Fruit fly (Drosophila melanogaster) whole organism, embryonic: ENCODE measurements around the gene CG46309.

Experiments used
- Atf-2 ChIP-seq: fragments of 200-800 bp; sonication (Bioruptor generic); optimal IDR thresholded peaks from 2 replicates; lab custom pipeline; 2016; ENCODE audit warnings: missing biosample characterization, missing genetic modification characterization
- BtbVII ChIP-seq: fragments of 200-800 bp; sonication (Bioruptor generic); optimal IDR thresholded peaks from 3 replicates; lab custom pipeline; 2017; ENCODE audit warnings: missing biosample characterization, mild to moderate bottlenecking, missing genetic modification characterization
- CG1024 ChIP-seq: fragments of 200-800 bp; sonication (Bioruptor generic); IDR thresholded peaks from 2 replicates; pipeline ENCODE4 v1.3.6; 2022; ENCODE audit warnings: missing biosample characterization, missing genetic modification characterization
- CG10431 ChIP-seq: fragments of 200-800 bp; sonication (Bioruptor generic); optimal IDR thresholded peaks from 3 replicates; lab custom pipeline; 2018; ENCODE audit warnings: missing biosample characterization, mild to moderate bottlenecking, missing genetic modification characterization
- CG13287 ChIP-seq: fragments of 200-800 bp; sonication (Bioruptor generic); IDR thresholded peaks from 2 replicates; pipeline ENCODE4 v1.3.6; 2022; ENCODE audit warnings: missing biosample characterization, missing genetic modification characterization; ENCODE audit not compliant: partially characterized antibody
- CG13775 ChIP-seq: fragments of 200-800 bp; sonication (Bioruptor generic); optimal IDR thresholded peaks from 3 replicates; lab custom pipeline; 2017; ENCODE audit warnings: missing biosample characterization, mild to moderate bottlenecking, missing genetic modification characterization
- CG14050 ChIP-seq: fragments of 200-800 bp; sonication (Bioruptor generic); IDR thresholded peaks from 3 replicates; pipeline ENCODE4 v1.3.6; 2022; ENCODE audit warnings: missing biosample characterization, missing genetic modification characterization
- CG15073 ChIP-seq: fragments of 200-800 bp; sonication (Bioruptor generic); optimal IDR thresholded peaks from 2 replicates; lab custom pipeline; 2016; ENCODE audit warnings: missing biosample characterization, missing genetic modification characterization
- CG15696 ChIP-seq: fragments of 200-800 bp; sonication (Bioruptor generic); optimal IDR thresholded peaks from 2 replicates; lab custom pipeline; 2019; ENCODE audit warnings: missing biosample characterization, mild to moderate bottlenecking, missing genetic modification characterization, moderate library complexity
- CG1603 ChIP-seq: fragments of 200-800 bp; sonication (Bioruptor generic); optimal IDR thresholded peaks from 2 replicates; lab custom pipeline; 2019; ENCODE audit warnings: missing biosample characterization, mild to moderate bottlenecking, missing genetic modification characterization, moderate library complexity
- CG16863 ChIP-seq: fragments of 200-800 bp; sonication (Bioruptor generic); optimal IDR thresholded peaks from 3 replicates; lab custom pipeline; 2016; ENCODE audit warnings: missing biosample characterization, missing genetic modification characterization
- CG17385 ChIP-seq: fragments of 200-800 bp; sonication (Bioruptor generic); optimal IDR thresholded peaks from 3 replicates; lab custom pipeline; 2018; ENCODE audit warnings: missing biosample characterization, mild to moderate bottlenecking, missing genetic modification characterization
- CG17612 ChIP-seq: fragments of 200-800 bp; sonication (Bioruptor generic); IDR thresholded peaks from 2 replicates; pipeline ENCODE4 v1.3.6; 2022; ENCODE audit warnings: missing biosample characterization, missing genetic modification characterization
- CG18011 ChIP-seq: fragments of 200-800 bp; sonication (Bioruptor generic); optimal IDR thresholded peaks from 2 replicates; lab custom pipeline; 2017; ENCODE audit warnings: missing biosample characterization, missing genetic modification characterization, mild to moderate bottlenecking, moderate library complexity, missing genotype
- CG30403 ChIP-seq: fragments of 200-800 bp; sonication (Bioruptor generic); optimal IDR thresholded peaks from 3 replicates; lab custom pipeline; 2016; ENCODE audit warnings: missing biosample characterization, missing genetic modification characterization
- CG5180 ChIP-seq: fragments of 200-800 bp; sonication (Bioruptor generic); optimal IDR thresholded peaks from 3 replicates; lab custom pipeline; 2017; ENCODE audit warnings: missing biosample characterization, missing genetic modification characterization, mild to moderate bottlenecking, moderate library complexity, missing genetic modification reagents
- CG6254 ChIP-seq: fragments of 200-800 bp; sonication (Bioruptor generic); optimal IDR thresholded peaks from 3 replicates; lab custom pipeline; 2017; ENCODE audit warnings: mild to moderate bottlenecking, missing biosample characterization, missing genetic modification reagents, missing genetic modification characterization
- CG6272 ChIP-seq: fragments of 200-800 bp; sonication (Bioruptor generic); IDR thresholded peaks from 2 replicates; pipeline ENCODE4 v1.3.6; 2022; ENCODE audit warnings: missing biosample characterization, missing genetic modification characterization
- CG7963 ChIP-seq: fragments of 200-800 bp; sonication (Bioruptor generic); IDR thresholded peaks from 3 replicates; pipeline ENCODE4 v1.3.6; 2022; ENCODE audit warnings: missing biosample characterization, missing genetic modification characterization; ENCODE audit not compliant: partially characterized antibody
- CG8089 ChIP-seq: fragments of 200-800 bp; sonication (Bioruptor generic); optimal IDR thresholded peaks from 3 replicates; lab custom pipeline; 2016; ENCODE audit warnings: missing biosample characterization, missing genetic modification characterization
- CG9797 ChIP-seq: fragments of 200-800 bp; sonication (Bioruptor generic); optimal IDR thresholded peaks from 3 replicates; lab custom pipeline; 2018; ENCODE audit warnings: missing biosample characterization, mild to moderate bottlenecking, missing genetic modification characterization
- CG9817 ChIP-seq: fragments of 200-800 bp; sonication (Bioruptor generic); optimal IDR thresholded peaks from 2 replicates; lab custom pipeline; 2018; ENCODE audit warnings: missing biosample characterization, mild to moderate bottlenecking, missing genetic modification characterization, moderate library complexity
- CG9876 ChIP-seq: fragments of 200-800 bp; sonication (Bioruptor generic); optimal IDR thresholded peaks from 2 replicates; lab custom pipeline; 2016; ENCODE audit warnings: missing biosample characterization, missing genetic modification characterization
- CG9932 ChIP-seq: fragments of 200-800 bp; sonication (Bioruptor generic); IDR thresholded peaks from 2 replicates; pipeline ENCODE4 v1.3.6; 2022; ENCODE audit warnings: missing biosample characterization, missing genetic modification characterization
- CoRest ChIP-seq: fragments of 200-800 bp; sonication (Bioruptor generic); optimal IDR thresholded peaks from 3 replicates; lab custom pipeline; 2018; ENCODE audit warnings: missing biosample characterization, mild to moderate bottlenecking, missing genetic modification characterization, moderate library complexity
- Dll ChIP-seq: fragments of 200-800 bp; sonication (Bioruptor generic); IDR thresholded peaks from 4 replicates; pipeline ENCODE4 v1.3.6; 2022; ENCODE audit warnings: missing biosample characterization, missing genetic modification characterization; ENCODE audit not compliant: partially characterized antibody
- Doc2 ChIP-seq: fragments of 200-800 bp; sonication (Bioruptor generic); IDR thresholded peaks from 2 replicates; pipeline ENCODE4 v1.3.6; 2022; ENCODE audit warnings: missing biosample characterization, missing genetic modification characterization
- HLH54F ChIP-seq: fragments of 200-800 bp; sonication (Bioruptor generic); optimal IDR thresholded peaks from 3 replicates; lab custom pipeline; 2016; ENCODE audit warnings: missing biosample characterization, missing genetic modification characterization
- Sin3A ChIP-seq: fragments of >200 bp; optimal IDR thresholded peaks from 2 replicates; lab custom pipeline; 2018
- Vsx1 ChIP-seq: fragments of 200-800 bp; sonication (Bioruptor generic); optimal IDR thresholded peaks from 2 replicates; lab custom pipeline; 2017; ENCODE audit warnings: missing biosample characterization, mild to moderate bottlenecking, missing genetic modification characterization, missing genetic modification reagents
- Xrp1 ChIP-seq: fragments of 200-800 bp; sonication (Bioruptor generic); IDR thresholded peaks from 2 replicates; pipeline ENCODE4 v1.3.6; 2022; ENCODE audit warnings: missing biosample characterization, missing genetic modification characterization
- al ChIP-seq: fragments of 200-800 bp; sonication (Bioruptor generic); IDR thresholded peaks from 2 replicates; pipeline ENCODE4 v1.3.6; 2022; ENCODE audit warnings: missing biosample characterization, missing genetic modification characterization
- ap ChIP-seq: fragments of 200-800 bp; sonication (Bioruptor generic); IDR thresholded peaks from 2 replicates; pipeline ENCODE4 v1.3.6; 2022; ENCODE audit warnings: missing biosample characterization, missing genetic modification characterization
- bbx ChIP-seq: fragments of 200-800 bp; sonication (Bioruptor generic); IDR thresholded peaks from 2 replicates; pipeline ENCODE4 v1.3.6; 2022; ENCODE audit warnings: missing biosample characterization, missing genetic modification characterization; ENCODE audit not compliant: partially characterized antibody
- br ChIP-seq: fragments of >200 bp; optimal IDR thresholded peaks from 2 replicates; lab custom pipeline; 2017
- crc ChIP-seq: fragments of 200-800 bp; sonication (Bioruptor generic); optimal IDR thresholded peaks from 2 replicates; lab custom pipeline; 2016; ENCODE audit warnings: missing biosample characterization, missing genetic modification characterization
- da ChIP-seq: fragments of 200-800 bp; sonication (Bioruptor generic); optimal IDR thresholded peaks from 2 replicates; lab custom pipeline; 2016; ENCODE audit warnings: missing biosample characterization, missing genetic modification characterization
- eve ChIP-seq, 2 experiments: fragments of >200 bp; optimal IDR thresholded peaks; 2 replicates each; lab custom pipeline; 2017; ENCODE audit warnings: missing biosample characterization in 2 of 2, missing genetic modification characterization in 2 of 2
- fd102C ChIP-seq: fragments of 200-800 bp; sonication (Bioruptor generic); optimal IDR thresholded peaks from 2 replicates; lab custom pipeline; 2018; ENCODE audit warnings: missing biosample characterization, mild to moderate bottlenecking, missing genetic modification characterization, moderate library complexity
- ham ChIP-seq: fragments of 200-800 bp; sonication (Bioruptor generic); IDR thresholded peaks from 2 replicates; pipeline ENCODE4 v1.3.6; 2022; ENCODE audit warnings: missing biosample characterization, missing genetic modification characterization
- her ChIP-seq: fragments of 200-800 bp; sonication (Bioruptor generic); optimal IDR thresholded peaks from 2 replicates; lab custom pipeline; 2016; ENCODE audit warnings: missing biosample characterization, missing genetic modification characterization
- ken ChIP-seq: fragments of 200-800 bp; sonication (Bioruptor generic); IDR thresholded peaks from 3 replicates; pipeline ENCODE4 v1.3.6; 2022; ENCODE audit warnings: missing biosample characterization, missing genetic modification characterization
- knrl ChIP-seq: fragments of 200-800 bp; sonication (Bioruptor generic); IDR thresholded peaks from 3 replicates; pipeline ENCODE4 v1.3.6; 2022; ENCODE audit warnings: missing biosample characterization, missing genetic modification characterization; ENCODE audit not compliant: partially characterized antibody
- mirr ChIP-seq: fragments of 200-800 bp; sonication (Bioruptor generic); optimal IDR thresholded peaks from 3 replicates; lab custom pipeline; 2018; ENCODE audit warnings: missing biosample characterization, mild to moderate bottlenecking, missing genetic modification characterization
- pan ChIP-seq, 4 experiments: fragments of >200 bp in 3 of 4; fragments of 200-800 bp in 1 of 4; sonication (Bioruptor generic) in 1 of 4; optimal IDR thresholded peaks in 3 of 4; IDR thresholded peaks in 1 of 4; 2 replicates each; pipeline versions ENCODE4 v1.3.6 to Lab custom; 2017 to 2022; ENCODE audit warnings: missing biosample characterization in 2 of 4, missing genetic modification characterization in 2 of 4, mixed read lengths in 1 of 4
- pita ChIP-seq: fragments of 200-800 bp; sonication (Bioruptor generic); optimal IDR thresholded peaks from 2 replicates; lab custom pipeline; 2017; ENCODE audit warnings: missing biosample characterization, mild to moderate bottlenecking, missing genetic modification characterization
- tll ChIP-seq, 2 experiments: fragments of 200-800 bp in 1 of 2; fragments of >200 bp in 1 of 2; sonication (Bioruptor generic) in 1 of 2; optimal IDR thresholded peaks; 2 replicates each; lab custom pipeline; 2017 to 2019; ENCODE audit warnings: missing biosample characterization in 2 of 2, missing genetic modification characterization in 2 of 2, mild to moderate bottlenecking in 1 of 2, moderate library complexity in 1 of 2
- unpg ChIP-seq: fragments of 200-800 bp; sonication (Bioruptor generic); optimal IDR thresholded peaks from 3 replicates; lab custom pipeline; 2018; ENCODE audit warnings: missing biosample characterization, mild to moderate bottlenecking, missing genetic modification characterization, moderate library complexity

Gene CG46309

DNA sequence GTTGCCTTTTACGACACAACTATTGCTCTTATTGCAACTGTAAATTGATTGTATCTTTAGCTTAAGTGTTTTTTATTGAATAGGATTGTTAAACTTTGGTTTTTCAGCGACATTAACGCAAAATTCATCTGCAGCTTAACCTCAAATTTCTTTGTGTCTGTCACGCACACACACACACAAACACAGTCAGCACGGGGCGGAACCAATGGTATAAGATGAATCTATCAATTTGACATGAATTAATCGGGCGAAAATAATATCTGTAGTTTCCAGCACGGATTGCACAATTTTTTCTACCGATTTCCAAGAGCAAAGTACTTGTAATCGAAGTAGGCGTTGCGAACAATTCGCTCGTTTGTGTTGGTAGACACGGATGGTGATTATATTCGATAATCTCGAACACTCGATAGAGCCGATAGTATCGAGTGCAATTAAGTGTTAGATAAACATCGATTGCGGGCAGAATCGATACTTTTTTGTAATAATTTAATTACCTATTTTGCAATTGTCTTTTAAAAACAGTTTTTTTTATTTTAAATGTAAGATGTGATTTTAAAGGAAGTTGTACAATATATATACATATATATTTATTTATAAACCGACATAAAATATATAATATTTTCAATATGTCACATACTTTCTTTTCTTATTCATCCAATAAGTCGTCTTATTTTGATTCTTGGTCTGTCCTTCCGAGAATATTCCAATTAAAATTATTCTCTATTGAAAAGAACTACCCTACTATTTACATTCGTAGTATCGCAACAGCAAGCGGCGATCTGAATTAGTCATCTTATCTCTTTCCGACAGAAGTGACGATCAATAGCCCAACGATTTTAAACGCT lies 5.9 kb upstream of the CG46309 start, which contains the start of the genes PRL-1 and EndoGI (continued):
- TF ChIP-seq CG13287 (GFP tag; lab: Robert Waterston, UW) (peak; percentile 92), crc (GFP tag; lab: Kevin White, UChicago) (no peak), CG9876 (GFP tag; lab: Kevin White, UChicago) (no peak), pita (no peak), pan (optimal IDR thresholded peaks at IDR 0.05; lab: Kevin White, UChicago) (no peak), pan (GFP tag; optimal IDR thresholded peaks at IDR 0.05 in 1 of 2, IDR thresholded peaks at IDR 0.05 in 1 of 2) (peak in 1 of 2 experiments; percentile 84), Sin3A (lab: Kevin White, UChicago) (peak; percentile 20), CG14050 (peak; percentile 43; the same call in 1 of the 3 replicates), CG18011 (GFP tag; lab: Kevin White, UChicago) (peak; percentile 90), CG9797 (no peak), Xrp1 (GFP tag; lab: Robert Waterston, UW) (peak; percentile 77), CG1024 (GFP tag; lab: Robert Waterston, UW) (no peak), CG6272 (no peak), BtbVII (GFP tag; lab: Kevin White, UChicago) (peak; percentile 56), tll (GFP tag; optimal IDR thresholded peaks at IDR 0.05; lab: Kevin White, UChicago) (no peak), CG15696 (tag; lab: Kevin White, UChicago) (peak; percentile 60), br (lab: Kevin White, UChicago) (no peak), CG6254 (peak; percentile 69), CG1603 (peak; percentile 70), CG16863 (GFP tag; lab: Kevin White, UChicago) (no peak), al (GFP tag; lab: Robert Waterston, UW) (peak; percentile 74; the same call in 1 of the 2 replicates), Vsx1 (peak; percentile 65), CG5180 (GFP tag; lab: Kevin White, UChicago) (peak; percentile 29), her (GFP tag; lab: Kevin White, UChicago) (no peak), CG7963 (GFP tag; lab: Robert Waterston, UW) (peak; percentile 99), CoRest (tag; lab: Kevin White, UChicago) (peak; percentile 84), Dll (GFP tag; lab: Robert Waterston, UW) (peak; percentile 98), CG15073 (GFP tag; lab: Kevin White, UChicago) (no peak), fd102C (GFP tag; lab: Kevin White, UChicago) (no peak), Atf-2 (GFP tag; lab: Kevin White, UChicago) (no peak), Doc2 (GFP tag; lab: Robert Waterston, UW) (no peak), CG9932 (GFP tag; lab: Robert Waterston, UW) (peak; percentile 80; the same call in 1 of the 2 replicates), mirr (GFP tag; lab: Kevin White, UChicago) (no peak), unpg (peak; percentile 90), CG17385 (GFP tag; lab: Kevin White, UChicago) (peak; percentile 84), HLH54F (GFP tag; lab: Kevin White, UChicago) (no peak), knrl (peak; percentile 99), eve (GFP tag; optimal IDR thresholded peaks at IDR 0.05; lab: Kevin White, UChicago) (no peak), ham (GFP tag; lab: Robert Waterston, UW) (no peak), ken (GFP tag; lab: Robert Waterston, UW) (no peak), CG10431 (GFP tag; lab: Kevin White, UChicago) (peak; percentile 39), bbx (GFP tag; lab: Robert Waterston, UW) (peak; percentile 100), CG13775 (GFP tag; lab: Kevin White, UChicago) (peak; percentile 79), da (GFP tag; lab: Kevin White, UChicago) (no peak), ap (GFP tag; lab: Robert Waterston, UW) (peak; percentile 72), CG30403 (GFP tag; lab: Kevin White, UChicago) (peak; percentile 71), CG17612 (GFP tag; lab: Robert Waterston, UW) (no peak), CG8089 (GFP tag; lab: Kevin White, UChicago) (no peak), CG9817 (tag; lab: Kevin White, UChicago) (peak; percentile 65)
